Worm (Caenorhabditis elegans) whole organism, L4 larva: ENCODE measurements around the gene cah-2.

Experiments used
- F10B5.3 ChIP-seq: sonication (generic microtip); optimal IDR thresholded peaks from 2 replicates; lab custom pipeline; 2016; ENCODE audit warnings: mild to moderate bottlenecking, missing genetic modification characterization, missing compliant biosample characterization
- F37D6.2 ChIP-seq: sonication (generic microtip); optimal IDR thresholded peaks from 2 replicates; lab custom pipeline; 2016; ENCODE audit warnings: mild to moderate bottlenecking, missing genetic modification characterization, missing compliant biosample characterization
- F49E8.2 ChIP-seq: sonication (generic microtip); optimal IDR thresholded peaks from 2 replicates; lab custom pipeline; 2016; ENCODE audit warnings: missing compliant biosample characterization, mild to moderate bottlenecking, missing genetic modification characterization, borderline replicate concordance
- T20F7.1 ChIP-seq: fragments of 200-800 bp; sonication (Bioruptor generic); optimal IDR thresholded peaks from 2 replicates; lab custom pipeline; 2018; ENCODE audit warnings: mild to moderate bottlenecking, missing genetic modification characterization, missing compliant biosample characterization
- Y105C5A.15 ChIP-seq: fragments of 200-800 bp; sonication (Bioruptor generic); IDR thresholded peaks from 2 replicates; pipeline ENCODE4 v1.3.6; 2022; ENCODE audit warnings: missing genetic modification characterization, missing compliant biosample characterization
- Y48G9A.11 ChIP-seq: fragments of 200-800 bp; sonication (Bioruptor generic); IDR thresholded peaks from 2 replicates; pipeline ENCODE4 v1.3.6; 2022; ENCODE audit warnings: missing genetic modification reagents, missing genetic modification characterization, missing compliant biosample characterization
- Y5F2A.4 ChIP-seq: fragments of 200-800 bp; sonication (Bioruptor generic); optimal IDR thresholded peaks from 2 replicates; lab custom pipeline; 2018; ENCODE audit warnings: mild to moderate bottlenecking, missing genetic modification characterization, missing compliant biosample characterization
- ZK337.2 ChIP-seq: fragments of 200-800 bp; sonication (Bioruptor generic); IDR thresholded peaks from 2 replicates; pipeline ENCODE4 v1.3.6; 2022; ENCODE audit warnings: missing genetic modification reagents, missing genetic modification characterization, missing compliant biosample characterization
- aha-1 ChIP-seq: fragments of 150-350 bp; peaks from one replicate; lab custom pipeline; 2014; ENCODE audit warnings: missing biosample characterization, missing genetic modification characterization
- aly-2 ChIP-seq: sonication (generic microtip); optimal IDR thresholded peaks from 2 replicates; lab custom pipeline; 2018; ENCODE audit warnings: missing biosample characterization, missing genetic modification characterization
- arid-1 ChIP-seq: fragments of 200-800 bp; sonication (Bioruptor generic); conservative IDR thresholded peaks from 2 replicates; pipeline ENCODE4 v1.3.6; 2022; ENCODE audit warnings: missing genetic modification reagents, missing genetic modification characterization, missing compliant biosample characterization
- ceh-82 ChIP-seq: sonication (generic microtip); optimal IDR thresholded peaks from 2 replicates; lab custom pipeline; 2017; ENCODE audit warnings: missing biosample characterization, missing genetic modification characterization
- ces-1 ChIP-seq: fragments of 150-350 bp; sonication (generic microtip); optimal IDR thresholded peaks from 4 replicates; lab custom pipeline; 2014; ENCODE audit warnings: missing biosample characterization, missing genetic modification reagents, missing genetic modification characterization
- daf-19 ChIP-seq: fragments of 200-800 bp; sonication (Bioruptor generic); conservative IDR thresholded peaks from 2 replicates; pipeline ENCODE4 v1.3.6; 2022; ENCODE audit warnings: missing genetic modification characterization, missing compliant biosample characterization
- daf-8 ChIP-seq: fragments of 200-800 bp; sonication (Bioruptor generic); IDR thresholded peaks from 2 replicates; pipeline ENCODE4 v1.3.6; 2022; ENCODE audit warnings: missing genetic modification characterization, missing compliant biosample characterization
- dpl-1 ChIP-seq: fragments of 150-350 bp; optimal IDR thresholded peaks from 2 replicates; lab custom pipeline; 2014; ENCODE audit warnings: missing biosample characterization, missing genetic modification reagents, missing genetic modification characterization
- egl-27 ChIP-seq: sonication (generic microtip); optimal IDR thresholded peaks from 3 replicates; lab custom pipeline; 2017; ENCODE audit warnings: missing biosample characterization, missing genetic modification reagents, missing genetic modification characterization
- egl-43 ChIP-seq: fragments of 200-800 bp; sonication (Bioruptor generic); IDR thresholded peaks from 2 replicates; pipeline ENCODE4 v1.3.6; 2022; ENCODE audit warnings: missing genetic modification reagents, missing genetic modification characterization, missing compliant biosample characterization
- hif-1 ChIP-seq, 2 experiments: sonication (generic microtip); optimal IDR thresholded peaks; 2 replicates each; lab custom pipeline; 2016 to 2017; ENCODE audit warnings: missing compliant biosample characterization in 2 of 2, missing genetic modification characterization in 2 of 2, missing genetic modification reagents in 2 of 2, missing genotype in 2 of 2, mild to moderate bottlenecking in 1 of 2
- hlh-11 ChIP-seq: fragments of 200-800 bp; sonication (Bioruptor generic); optimal IDR thresholded peaks from 2 replicates; lab custom pipeline; 2018; ENCODE audit warnings: mild to moderate bottlenecking, missing genetic modification characterization, missing compliant biosample characterization
- hlh-30 ChIP-seq: sonication (generic microtip); optimal IDR thresholded peaks from 2 replicates; lab custom pipeline; 2017; ENCODE audit warnings: antibody characterized with exemption, mild to moderate bottlenecking, missing genetic modification characterization, missing compliant biosample characterization; ENCODE audit not compliant: insufficient read depth
- hmg-1.1 ChIP-seq: fragments of 200-800 bp; sonication (Bioruptor generic); IDR thresholded peaks from 2 replicates; pipeline ENCODE4 v1.3.6; 2022; ENCODE audit warnings: missing genetic modification reagents, missing genetic modification characterization, missing compliant biosample characterization
- jun-1 ChIP-seq: fragments of 150-350 bp; optimal IDR thresholded peaks from 2 replicates; lab custom pipeline; 2014; ENCODE audit warnings: missing biosample characterization, missing genetic modification reagents, missing genetic modification characterization
- lin-1 ChIP-seq: fragments of 200-800 bp; sonication (Bioruptor generic); IDR thresholded peaks from 2 replicates; pipeline ENCODE4 v1.3.6; 2022; ENCODE audit warnings: missing genetic modification reagents, missing genetic modification characterization, missing compliant biosample characterization
- lin-13 ChIP-seq: fragments of 150-350 bp; optimal IDR thresholded peaks from 2 replicates; lab custom pipeline; 2014; ENCODE audit warnings: missing biosample characterization, missing genetic modification reagents, missing genetic modification characterization
- madf-5 ChIP-seq, 2 experiments: fragments of 200-800 bp; sonication (Bioruptor generic); IDR thresholded peaks; 2 replicates each; pipeline ENCODE4 v1.3.6; 2022; ENCODE audit warnings: missing compliant biosample characterization in 2 of 2, missing genetic modification characterization in 2 of 2
- mdl-1 ChIP-seq, 2 experiments: fragments of 150-350 bp in 1 of 2; sonication (generic microtip) in 1 of 2; optimal IDR thresholded peaks; 2 replicates each; lab custom pipeline; 2014 to 2017; ENCODE audit warnings: missing biosample characterization in 2 of 2, missing genetic modification characterization in 2 of 2
- mxl-2 ChIP-seq: fragments of 200-800 bp; sonication (Bioruptor generic); conservative IDR thresholded peaks from 2 replicates; pipeline ENCODE4 v1.3.6; 2022; ENCODE audit warnings: missing genetic modification reagents, missing genetic modification characterization, missing compliant biosample characterization
- mxl-3 ChIP-seq: fragments of 200-800 bp; sonication (Bioruptor generic); optimal IDR thresholded peaks from 2 replicates; lab custom pipeline; 2018; ENCODE audit warnings: mild to moderate bottlenecking, missing genetic modification characterization, missing compliant biosample characterization
- nhr-102 ChIP-seq: sonication (generic microtip); optimal IDR thresholded peaks from 2 replicates; lab custom pipeline; 2016; ENCODE audit warnings: mild to moderate bottlenecking, missing genetic modification characterization, moderate library complexity, missing compliant biosample characterization
- nhr-111 ChIP-seq: fragments of 200-800 bp; sonication (Bioruptor generic); optimal IDR thresholded peaks from 2 replicates; lab custom pipeline; 2018; ENCODE audit warnings: mild to moderate bottlenecking, missing genetic modification characterization, missing compliant biosample characterization
- nhr-237 ChIP-seq: sonication (generic microtip); optimal IDR thresholded peaks from 2 replicates; lab custom pipeline; 2017; ENCODE audit warnings: missing biosample characterization, missing genetic modification characterization
- nhr-48 ChIP-seq: sonication (generic microtip); optimal IDR thresholded peaks from 2 replicates; lab custom pipeline; 2016; ENCODE audit warnings: mild to moderate bottlenecking, missing genetic modification characterization, missing compliant biosample characterization
- saeg-2 ChIP-seq: fragments of 200-800 bp; sonication (Bioruptor generic); IDR thresholded peaks from 2 replicates; pipeline ENCODE4 v1.3.6; 2022; ENCODE audit warnings: missing genetic modification reagents, missing genetic modification characterization, missing compliant biosample characterization
- set-16 ChIP-seq: fragments of 200-800 bp; sonication (Bioruptor generic); IDR thresholded peaks from 2 replicates; pipeline ENCODE4 v1.3.6; 2022; ENCODE audit warnings: missing genetic modification reagents, missing genetic modification characterization, missing compliant biosample characterization
- snpc-4 ChIP-seq: fragments of 150-350 bp; optimal IDR thresholded peaks from 2 replicates; lab custom pipeline; 2014; ENCODE audit warnings: missing biosample characterization, missing genetic modification characterization
- spr-3 ChIP-seq: fragments of 200-800 bp; sonication (Bioruptor generic); optimal IDR thresholded peaks from 2 replicates; lab custom pipeline; 2018; ENCODE audit warnings: mild to moderate bottlenecking, missing genetic modification characterization, missing compliant biosample characterization
- tag-97 ChIP-seq: fragments of 200-800 bp; sonication (Bioruptor generic); IDR thresholded peaks from 2 replicates; pipeline ENCODE4 v1.3.6; 2022; ENCODE audit warnings: missing genetic modification characterization, missing compliant biosample characterization
- unc-130 ChIP-seq: sonication (generic microtip); optimal IDR thresholded peaks from 2 replicates; lab custom pipeline; 2016; ENCODE audit warnings: missing genetic modification reagents, missing genetic modification characterization, missing compliant biosample characterization
- unc-39 ChIP-seq: sonication (generic microtip); optimal IDR thresholded peaks from 2 replicates; lab custom pipeline; 2017; ENCODE audit warnings: missing biosample characterization, missing genetic modification characterization
- zag-1 ChIP-seq: fragments of 150-350 bp; optimal IDR thresholded peaks from 2 replicates; lab custom pipeline; 2014; ENCODE audit warnings: missing biosample characterization, missing genetic modification characterization
- zfp-3 ChIP-seq: fragments of 200-800 bp; sonication (Bioruptor generic); conservative IDR thresholded peaks from 2 replicates; pipeline ENCODE4 v1.3.6; 2022; ENCODE audit warnings: missing genetic modification reagents, missing genetic modification characterization, missing compliant biosample characterization
- zip-11 ChIP-seq: fragments of 200-800 bp; sonication (Bioruptor generic); IDR thresholded peaks from 2 replicates; pipeline ENCODE4 v1.3.6; 2022; ENCODE audit warnings: missing genetic modification characterization, missing compliant biosample characterization
- ztf-11 ChIP-seq: fragments of 150-350 bp; optimal IDR thresholded peaks from 2 replicates; lab custom pipeline; 2014; ENCODE audit warnings: missing biosample characterization, missing genetic modification characterization
- ztf-7 ChIP-seq: fragments of 150-350 bp; optimal IDR thresholded peaks from 2 replicates; lab custom pipeline; 2014; ENCODE audit warnings: missing biosample characterization, missing genetic modification characterization

Gene cah-2

DNA sequence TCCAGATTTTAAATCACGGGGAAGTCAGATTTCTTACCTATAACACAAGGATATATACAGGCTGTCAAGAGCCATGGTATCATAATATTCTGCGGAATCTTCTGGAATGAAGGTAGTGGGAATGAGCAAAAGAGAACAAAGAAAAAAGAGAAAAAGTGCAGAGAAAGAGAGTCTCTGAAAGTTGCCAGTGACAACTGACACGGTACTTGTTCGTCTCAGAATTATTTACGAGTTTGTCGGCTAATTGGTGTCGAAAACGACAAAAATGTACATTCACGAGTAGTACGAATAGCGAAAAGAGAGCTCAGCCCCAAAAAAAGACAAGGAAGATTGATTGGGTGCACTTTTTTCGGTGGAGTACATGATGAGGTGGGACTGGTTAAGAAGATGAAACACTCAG is at the start of gene cah-2:
Gene cah-2 (minus strand): TSS at position 101 of the 400 bp plus-strand sequence.
- no peak for TF ChIP-seq hif-1 (tag; optimal IDR thresholded peaks at IDR 0.05; lab: Kevin White, UChicago)
- no peak for TF ChIP-seq ces-1 (GFP tag; lab: Kevin White, UChicago)
- no peak for TF ChIP-seq F10B5.3 (tag; lab: Kevin White, UChicago)
- TF ChIP-seq ZK337.2: no peak
- no peak for TF ChIP-seq mdl-1 (tag; optimal IDR thresholded peaks at IDR 0.05; lab: Kevin White, UChicago)
- no peak for TF ChIP-seq madf-5 (GFP tag; IDR thresholded peaks at IDR 0.05; lab: Robert Waterston, UW)
- TF ChIP-seq nhr-237 (tag; lab: Kevin White, UChicago): no peak
- TF ChIP-seq zip-11: no peak
- TF ChIP-seq aha-1 (tag; lab: Kevin White, UChicago): no peak
- TF ChIP-seq set-16 (GFP tag; lab: Robert Waterston, UW): no peak
- TF ChIP-seq hmg-1.1 (GFP tag; lab: Robert Waterston, UW): no peak
- no peak for TF ChIP-seq ztf-11 (tag; lab: Kevin White, UChicago)
- TF ChIP-seq nhr-102 (tag; lab: Kevin White, UChicago): no peak
- TF ChIP-seq Y48G9A.11 (GFP tag; lab: Robert Waterston, UW): no peak
- TF ChIP-seq aly-2: no peak
- no peak for TF ChIP-seq ztf-7
- TF ChIP-seq snpc-4 (tag; lab: Kevin White, UChicago): no peak

DNA sequence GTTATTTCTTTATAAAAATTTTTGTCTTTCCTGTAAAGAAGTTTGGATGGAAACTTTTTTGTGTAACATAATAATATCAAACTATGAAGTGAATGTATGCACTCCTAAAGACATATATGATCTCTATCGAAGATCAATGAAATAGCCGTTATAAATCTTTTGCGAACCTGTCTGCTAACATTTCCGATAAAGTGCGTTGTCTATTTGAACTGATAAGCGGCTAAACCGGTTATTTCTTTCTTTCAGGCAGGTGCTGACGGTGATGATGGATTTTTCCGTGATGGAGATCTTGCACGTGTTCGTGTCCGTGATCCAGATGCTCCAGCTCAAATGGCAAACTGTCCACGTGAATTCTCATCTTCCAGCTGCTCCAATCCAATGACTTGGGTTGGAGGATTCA is 48.6 kb upstream of the cah-2 start:
- peak; percentile 27 for TF ChIP-seq hlh-30 (tag; lab: Kevin White, UChicago)
- peak; percentile 8 for TF ChIP-seq hlh-11 (tag; lab: Kevin White, UChicago)
- TF ChIP-seq zfp-3 (GFP tag; lab: Robert Waterston, UW): no peak

DNA sequence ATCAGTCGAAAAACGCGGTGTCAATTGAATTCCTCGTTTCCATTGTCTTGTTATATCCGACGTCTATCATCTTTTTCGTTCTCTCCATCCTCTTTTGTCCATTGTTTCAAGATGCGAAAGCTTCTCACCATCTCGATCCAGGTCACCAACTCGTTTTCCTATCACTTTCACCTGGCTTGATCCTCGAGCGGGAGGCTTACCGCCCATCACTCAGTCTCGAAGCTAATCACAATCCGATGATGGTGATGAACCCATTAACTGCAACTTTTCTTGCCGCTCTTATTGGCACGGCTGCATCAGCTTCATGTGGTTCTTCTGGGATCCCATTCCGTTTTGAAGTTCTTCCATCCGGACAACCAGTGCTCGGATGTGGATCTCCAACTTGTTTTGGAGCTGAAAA is 48.0 kb upstream of the cah-2 start, which contains the start of gene wrt-1:
Gene wrt-1 (plus strand): TSS at position 53 of the 400 bp plus-strand sequence.
- TF ChIP-seq nhr-48 (tag; lab: Kevin White, UChicago) (no peak), ceh-82 (tag; lab: Kevin White, UChicago) (no peak), unc-130 (GFP tag; lab: Kevin White, UChicago) (no peak), daf-8 (GFP tag; lab: Robert Waterston, UW) (no peak), set-16 (GFP tag; lab: Robert Waterston, UW) (peak; percentile 22; the same call in 1 of the 2 replicates), Y105C5A.15 (GFP tag; lab: Robert Waterston, UW) (no peak), hlh-11 (tag; lab: Kevin White, UChicago) (peak; percentile 41), mxl-3 (GFP tag; lab: Kevin White, UChicago) (peak; percentile 0), saeg-2 (no peak), arid-1 (GFP tag; lab: Robert Waterston, UW) (no peak), ZK337.2 (no peak), lin-1 (GFP tag; lab: Robert Waterston, UW) (no peak), Y5F2A.4 (GFP tag; lab: Kevin White, UChicago) (no peak), egl-43 (peak; percentile 46; the same call in 1 of the 2 replicates), ztf-7 (no peak), mxl-2 (GFP tag; lab: Robert Waterston, UW) (0 out of 2 replicates have a peak, but pooled peaks have one; percentile 26), dpl-1 (GFP tag; lab: Kevin White, UChicago) (no peak), zfp-3 (GFP tag; lab: Robert Waterston, UW) (peak; percentile 58; the same call in 1 of the 2 replicates), F49E8.2 (tag; lab: Kevin White, UChicago) (no peak)
- TF ChIP-seq, all 104 proteins: peak for 6

DNA sequence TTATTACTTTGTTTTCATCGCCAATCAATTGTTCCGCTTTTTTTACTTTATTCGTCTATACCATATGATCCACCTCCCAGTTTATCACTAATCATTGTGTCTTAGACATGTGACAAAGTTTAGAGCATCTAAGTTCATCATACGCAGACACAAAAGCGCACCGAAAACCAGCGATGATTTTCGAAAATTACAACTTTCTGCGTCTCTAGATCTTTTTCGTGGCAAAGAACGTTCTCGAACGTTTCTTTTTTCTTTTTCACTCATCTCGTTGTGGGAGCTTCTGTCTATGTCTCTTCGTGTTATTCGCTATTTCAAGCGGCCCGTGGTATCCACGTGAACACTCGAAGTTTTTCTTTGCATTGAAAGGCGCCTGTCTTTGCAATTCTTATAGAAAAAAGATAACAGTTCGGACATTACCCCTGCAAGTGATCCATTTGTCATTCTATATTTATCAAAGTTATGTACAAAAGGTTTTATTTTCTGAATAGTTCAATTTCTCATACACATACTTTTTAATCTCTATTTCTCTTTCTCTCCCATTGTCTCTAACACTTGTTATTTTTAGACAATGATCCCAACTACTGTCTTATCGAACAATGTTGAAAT is 46.3 kb upstream of the cah-2 start, which contains the start of gene ZK1290.5:
Gene ZK1290.5 (plus strand): TSS at position 566 of the 606 bp plus-strand sequence.
- TF ChIP-seq T20F7.1 (GFP tag; lab: Kevin White, UChicago) (peak; percentile 84), lin-13 (GFP tag; lab: Kevin White, UChicago) (peak; percentile 71), F37D6.2 (tag; lab: Kevin White, UChicago) (no peak), nhr-111 (GFP tag; lab: Kevin White, UChicago) (no peak), madf-5 (GFP tag; IDR thresholded peaks at IDR 0.05; lab: Robert Waterston, UW) (no peak), saeg-2 (peak; percentile 26; the same call in 1 of the 2 replicates), nhr-48 (tag; lab: Kevin White, UChicago) (peak; percentile 98), daf-19 (GFP tag; lab: Robert Waterston, UW) (no peak), jun-1 (tag; lab: Kevin White, UChicago) (no peak), egl-27 (tag; lab: Kevin White, UChicago) (no peak), tag-97 (GFP tag; lab: Robert Waterston, UW) (no peak), zag-1 (tag; lab: Kevin White, UChicago) (no peak), unc-39 (no peak), spr-3 (GFP tag; lab: Kevin White, UChicago) (no peak)
